Fruit fly (Drosophila melanogaster) whole organism: ENCODE results near the gene CG14075.

Experiments used
- CG8478 ChIP-seq: fragments of >200 bp; optimal IDR thresholded peaks from 2 replicates; lab custom pipeline; 2018; ENCODE audit warnings: inconsistent platforms
- EcR ChIP-seq, 2 experiments: fragments of >200 bp; optimal IDR thresholded peaks; 2 replicates each; lab custom pipeline; 2017; ENCODE audit warnings: missing biosample characterization in 2 of 2, missing genetic modification characterization in 2 of 2, missing genetic modification reagents in 2 of 2
- pan ChIP-seq: fragments of >200 bp; optimal IDR thresholded peaks from 2 replicates; lab custom pipeline; 2017
- psq ChIP-seq: fragments of >200 bp; optimal IDR thresholded peaks from 2 replicates; lab custom pipeline; 2017
- usp ChIP-seq: fragments of >200 bp; optimal IDR thresholded peaks from 2 replicates; lab custom pipeline; 2017; ENCODE audit warnings: missing biosample characterization, missing genetic modification characterization, mixed read lengths

dm6 chr3L:19015454-19016054 is 30.8 kb downstream of the CG14075 start:
- TF ChIP-seq pan (lab: Kevin White, UChicago) (no peak), CG8478 (lab: Kevin White, UChicago) (no peak), psq (lab: Kevin White, UChicago) (no peak), usp (GFP tag; lab: Kevin White, UChicago) (no peak), EcR (GFP tag; optimal IDR thresholded peaks at IDR 0.05; lab: Kevin White, UChicago) (no peak)
